Fruit fly (Drosophila melanogaster): ENCODE data around the gene Sirt7.

dm6 chr3R:29082034-29082433, 26.3 kb downstream of the Sirt7 start:
- TF ChIP-seq cnc (optimal IDR thresholded peaks at IDR 0.05) (no peak), kay (GFP tag; ENCODE audit: borderline replicate concordance) (no peak), CG7101 (tag; optimal IDR thresholded peaks at IDR 0.05) (no peak), CG11617 (GFP tag; optimal IDR thresholded peaks at IDR 0.05) (no peak), CG14711 (tag; optimal IDR thresholded peaks at IDR 0.05) (no peak), toe (GFP tag; optimal IDR thresholded peaks at IDR 0.05) (no peak), Clk (GFP tag; optimal IDR thresholded peaks at IDR 0.05) (no peak), Mnt (GFP tag; optimal IDR thresholded peaks at IDR 0.05) (no peak)

Data from whole organism, adult.